Worm (Caenorhabditis elegans): Measurements from ENCODE around the gene T28A11.17.

The T28A11.17 gene

ce11 chrV:3230597-3230996 lies 35.5 kb downstream of the T28A11.17 start, which contains the start of gene K08D9.10:
K08D9.10 (plus strand) TSS chrV:3230897.
- no peak for TF ChIP-seq elt-3 (tag; optimal IDR thresholded peaks at IDR 0.05)
- TF ChIP-seq lin-13 (tag; optimal IDR thresholded peaks at IDR 0.05), result no peak
- no peak for TF ChIP-seq drap-1 (GFP tag; optimal IDR thresholded peaks at IDR 0.05)
- no peak for TF ChIP-seq nhr-12 (tag; optimal IDR thresholded peaks at IDR 0.05)
- TF ChIP-seq flh-1 (GFP tag; optimal IDR thresholded peaks at IDR 0.05), result no peak
- TF ChIP-seq bed-3 (GFP tag; optimal IDR thresholded peaks at IDR 0.05), result no peak
- no peak for TF ChIP-seq tbx-8 (GFP tag; optimal IDR thresholded peaks at IDR 0.05)
- no peak for TF ChIP-seq unc-62 (GFP tag; optimal IDR thresholded peaks at IDR 0.05)
- TF ChIP-seq ces-1 (GFP tag; optimal IDR thresholded peaks at IDR 0.05), result no peak
- TF ChIP-seq sem-2 (GFP tag; optimal IDR thresholded peaks at IDR 0.05), result no peak

ce11 chrV:3230150-3230549 lies 35.9 kb downstream of the T28A11.17 start:
- TF ChIP-seq drap-1 (GFP tag; optimal IDR thresholded peaks at IDR 0.05) (no peak), pha-4 (tag; optimal IDR thresholded peaks at IDR 0.05) (no peak), nhr-237 (tag; optimal IDR thresholded peaks at IDR 0.05) (no peak), sptf-1 (tag; optimal IDR thresholded peaks at IDR 0.05) (no peak), mls-2 (tag; optimal IDR thresholded peaks at IDR 0.05) (no peak), lin-32 (GFP tag; optimal IDR thresholded peaks at IDR 0.05) (no peak), lsy-2 (tag; optimal IDR thresholded peaks at IDR 0.05) (no peak), nhr-2 (tag; optimal IDR thresholded peaks at IDR 0.05) (no peak), lin-13 (tag; optimal IDR thresholded peaks at IDR 0.05) (no peak), ces-1 (GFP tag; optimal IDR thresholded peaks at IDR 0.05) (no peak)

- no peak for TF ChIP-seq unc-120 (tag; optimal IDR thresholded peaks at IDR 0.05; ENCODE audit: poor library complexity, severe bottlenecking)
Measured at ce11 chrV:3227373-3227772, 38.7 kb downstream of the T28A11.17 start, which contains the start of gene K08D9.2. K08D9.2 (plus strand) TSS chrV:3227673.

- TF ChIP-seq hlh-1 (tag; optimal IDR thresholded peaks at IDR 0.05) (no peak), unc-62 (GFP tag; optimal IDR thresholded peaks at IDR 0.05) (no peak), elt-1 (tag; optimal IDR thresholded peaks at IDR 0.05; ENCODE audit: borderline replicate concordance, insufficient read depth) (no peak), flh-1 (GFP tag; optimal IDR thresholded peaks at IDR 0.05) (no peak), zip-8 (tag; optimal IDR thresholded peaks at IDR 0.05) (no peak), mab-5 (tag; optimal IDR thresholded peaks at IDR 0.05) (no peak), blmp-1 (tag; optimal IDR thresholded peaks at IDR 0.05) (no peak), sptf-1 (tag; optimal IDR thresholded peaks at IDR 0.05) (no peak), unc-120 (tag; optimal IDR thresholded peaks at IDR 0.05; ENCODE audit: poor library complexity, severe bottlenecking) (no peak), ces-1 (GFP tag; optimal IDR thresholded peaks at IDR 0.05) (no peak), nhr-76 (tag; optimal IDR thresholded peaks at IDR 0.05) (no peak), ceh-43 (GFP tag; optimal IDR thresholded peaks at IDR 0.05) (no peak), nhr-28 (tag; optimal IDR thresholded peaks at IDR 0.05) (no peak), mls-2 (tag; optimal IDR thresholded peaks at IDR 0.05) (no peak), lin-32 (GFP tag; optimal IDR thresholded peaks at IDR 0.05) (no peak), nhr-2 (tag; optimal IDR thresholded peaks at IDR 0.05) (no peak), ham-2 (GFP tag; optimal IDR thresholded peaks at IDR 0.05) (no peak), snpc-4 (tag; optimal IDR thresholded peaks at IDR 0.05) (no peak), drap-1 (GFP tag; optimal IDR thresholded peaks at IDR 0.05) (no peak), pha-4 (tag; optimal IDR thresholded peaks at IDR 0.05) (no peak)
Measured at ce11 chrV:3218604-3219003, 47.5 kb downstream of the T28A11.17 start.
